Fruit fly (Drosophila melanogaster) S2 (cell line): ENCODE results near the gene sim.

ENCODE experiments used
- CG8478 ChIP-seq: fragments of >200 bp; optimal IDR thresholded peaks from 2 replicates; lab custom pipeline; 2018
- CTCF ChIP-seq, 2 experiments: fragments of >200 bp; optimal IDR thresholded peaks; 2 replicates each; lab custom pipeline; 2018

sim gene

DNA sequence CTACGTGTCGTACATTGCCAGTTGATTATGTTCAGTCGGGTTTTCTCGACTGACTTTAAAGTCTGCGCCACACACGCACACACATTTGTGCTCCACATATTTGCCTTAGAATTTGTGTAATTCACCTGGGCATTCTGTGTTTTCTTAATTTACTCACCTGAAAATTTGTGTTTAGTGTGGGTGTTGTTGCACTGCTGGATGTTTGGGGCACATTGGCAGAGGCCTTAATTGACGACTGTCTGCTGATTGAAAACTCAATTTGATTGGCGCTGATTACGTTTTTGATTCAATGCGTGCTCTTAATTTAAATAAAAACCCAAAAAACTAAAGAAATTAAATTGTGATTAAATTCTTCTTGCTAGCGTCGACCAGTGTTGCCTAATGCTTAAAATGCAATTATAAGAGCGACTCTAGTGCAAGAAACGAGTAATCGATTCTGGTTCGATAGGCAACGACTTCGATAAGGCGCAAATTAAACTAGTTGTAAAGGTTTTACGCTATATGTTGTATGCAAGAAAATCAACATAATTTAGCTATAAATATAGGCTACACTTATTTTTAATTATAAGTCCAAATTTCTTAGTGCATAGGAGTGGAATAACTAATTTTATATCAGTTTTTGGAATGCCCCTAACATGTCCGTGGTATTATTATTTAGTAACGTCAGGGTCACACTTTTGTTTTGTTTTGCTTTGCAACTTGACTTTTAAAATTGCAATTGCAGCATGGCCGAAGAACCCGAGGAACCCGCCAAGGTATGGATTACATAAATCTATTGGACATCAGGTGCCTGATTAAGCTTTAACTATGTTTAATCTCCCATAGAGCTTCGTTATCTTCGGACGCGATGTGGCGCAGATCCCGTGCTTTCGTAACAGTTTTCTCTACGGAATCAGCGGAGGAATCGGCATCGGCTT lies 27.0 kb upstream of the sim start, which contains the start of the genes CG46281 and CG46280:
CG46281 (minus strand) TSS at position 51 of the 917 bp plus-strand sequence.
CG46280 (minus strand) TSS at position 403 of the 917 bp plus-strand sequence.
- TF ChIP-seq CG8478 (lab: Kevin White, UChicago) (no peak), CTCF (optimal IDR thresholded peaks at IDR 0.05; lab: Kevin White, UChicago) (no peak)

dm6 chr3R:13032323-13032722 lies 25.2 kb upstream of the sim start, which contains the start of gene ry:
Gene ry, plus strand, starts transcription at chr3R:13032528.
- no peak for TF ChIP-seq CG8478 (lab: Kevin White, UChicago)
- no peak for TF ChIP-seq CTCF (optimal IDR thresholded peaks at IDR 0.05; lab: Kevin White, UChicago)

DNA sequence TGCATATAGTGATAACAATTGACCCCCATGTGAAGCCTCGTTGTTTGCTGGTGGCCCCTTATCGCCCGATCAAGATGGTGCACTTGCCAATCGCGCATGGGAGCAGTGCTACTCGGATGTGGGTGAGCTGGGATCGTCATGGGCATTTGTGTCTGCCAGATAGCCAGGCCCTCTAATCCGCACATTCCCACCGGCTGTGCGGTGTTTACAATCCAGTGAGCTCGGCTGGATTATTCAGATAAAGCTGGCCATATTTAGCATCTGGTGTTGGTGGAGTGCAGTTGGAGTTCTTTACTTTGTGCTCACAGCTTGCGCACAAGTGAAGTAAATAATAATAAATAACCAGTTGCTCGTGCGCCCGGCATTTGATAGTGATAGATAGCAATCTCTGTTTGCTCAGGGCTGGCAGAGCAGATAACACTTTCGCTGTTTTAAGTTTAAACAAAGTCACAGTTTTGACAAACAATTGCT lies 24.5 kb upstream of the sim start:
- TF ChIP-seq CG8478 (lab: Kevin White, UChicago) (no peak), CTCF (optimal IDR thresholded peaks at IDR 0.05; lab: Kevin White, UChicago) (no peak)

DNA sequence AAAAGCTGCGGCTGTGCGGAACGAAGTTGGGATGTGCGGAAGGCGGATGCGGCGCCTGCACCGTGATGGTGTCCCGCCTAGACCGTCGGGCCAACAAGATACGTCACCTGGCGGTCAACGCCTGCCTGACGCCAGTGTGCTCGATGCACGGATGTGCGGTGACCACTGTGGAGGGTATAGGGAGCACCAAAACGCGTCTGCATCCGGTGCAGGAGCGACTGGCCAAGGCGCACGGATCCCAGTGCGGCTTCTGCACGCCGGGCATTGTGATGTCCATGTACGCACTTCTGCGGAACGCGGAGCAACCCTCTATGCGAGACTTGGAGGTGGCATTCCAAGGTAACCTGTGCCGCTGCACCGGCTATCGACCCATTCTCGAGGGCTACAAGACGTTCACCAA lies 23.9 kb upstream of the sim start:
- TF ChIP-seq CTCF (optimal IDR thresholded peaks at IDR 0.05; lab: Kevin White, UChicago): no peak
- no peak for TF ChIP-seq CG8478 (lab: Kevin White, UChicago)

dm6 chr3R:13036064-13036463 lies 21.5 kb upstream of the sim start:
- TF ChIP-seq CTCF (optimal IDR thresholded peaks at IDR 0.05; lab: Kevin White, UChicago) (no peak), CG8478 (lab: Kevin White, UChicago) (no peak)

dm6 chr3R:13038075-13038474 lies 19.5 kb upstream of the sim start, which contains the start of gene CG11668:
Gene CG11668, plus strand, starts transcription at chr3R:13038375.
- TF ChIP-seq CTCF (optimal IDR thresholded peaks at IDR 0.05; lab: Kevin White, UChicago) (no peak), CG8478 (lab: Kevin White, UChicago) (no peak)

- TF ChIP-seq CTCF (optimal IDR thresholded peaks at IDR 0.05; lab: Kevin White, UChicago) (no peak), CG8478 (lab: Kevin White, UChicago) (no peak)
These were observed 18.4 kb upstream of the sim start for dm6 chr3R:13039037-13039583.

DNA sequence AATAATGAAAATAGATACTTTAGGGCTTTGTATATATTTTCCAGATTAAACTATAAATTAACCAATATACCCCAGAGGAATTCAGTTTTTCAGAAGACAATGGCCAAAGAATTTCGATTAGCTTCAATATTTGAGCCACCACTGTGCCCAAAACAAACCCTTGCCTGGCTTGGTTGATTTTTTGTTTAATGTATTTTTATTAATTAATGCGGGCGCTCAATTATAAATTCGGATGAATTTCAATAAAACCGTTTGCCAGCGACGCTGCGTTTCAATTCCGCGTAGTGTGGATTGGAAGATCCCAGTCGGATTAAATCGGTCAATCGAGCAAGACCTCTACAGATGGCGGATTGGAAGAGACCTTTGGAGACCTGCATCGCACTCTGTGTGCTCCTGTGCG lies 15.8 kb upstream of the sim start, which contains the start of gene CG11670:
CG11670 (plus strand) TSS at position 301 of the 400 bp plus-strand sequence.
- TF ChIP-seq CTCF (optimal IDR thresholded peaks at IDR 0.05; lab: Kevin White, UChicago) (no peak), CG8478 (lab: Kevin White, UChicago) (no peak)

- TF ChIP-seq CG8478 (lab: Kevin White, UChicago): no peak
- no peak for TF ChIP-seq CTCF (optimal IDR thresholded peaks at IDR 0.05; lab: Kevin White, UChicago)
These were observed 15.1 kb upstream of the sim start, which contains the start of gene snk for dm6 chr3R:13042258-13043032. Gene snk, minus strand, starts transcription at chr3R:13042770.

DNA sequence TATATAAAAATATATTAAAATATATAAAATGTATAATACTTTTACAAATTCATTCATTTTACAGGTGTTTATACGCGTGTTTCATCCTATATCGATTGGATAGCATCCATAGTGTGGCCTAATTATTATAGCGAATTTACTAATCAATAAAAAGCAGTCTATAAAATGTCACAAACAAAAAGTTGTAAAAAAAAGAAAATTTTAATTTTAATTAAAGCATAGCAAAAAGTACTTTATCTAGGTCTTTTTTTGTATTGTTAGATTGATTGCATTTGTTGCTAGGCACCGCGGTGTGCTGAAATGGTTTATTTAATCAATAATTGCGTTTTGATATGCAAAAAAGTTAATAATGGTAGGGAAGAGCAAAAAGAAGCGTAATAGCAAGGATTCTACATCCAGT lies 13.7 kb upstream of the sim start, which contains the start of gene CG45122:
CG45122 (plus strand) TSS at position 301 of the 400 bp plus-strand sequence.
- TF ChIP-seq CG8478 (lab: Kevin White, UChicago) (no peak), CTCF (optimal IDR thresholded peaks at IDR 0.05; lab: Kevin White, UChicago) (no peak)

- no peak for TF ChIP-seq CG8478 (lab: Kevin White, UChicago)
- TF ChIP-seq CTCF (optimal IDR thresholded peaks at IDR 0.05; lab: Kevin White, UChicago): no peak
These were observed 13.1 kb upstream of the sim start, which contains the start of gene Hsc70-2 for dm6 chr3R:13044459-13044858. Gene Hsc70-2, plus strand, starts transcription at chr3R:13044759.

DNA sequence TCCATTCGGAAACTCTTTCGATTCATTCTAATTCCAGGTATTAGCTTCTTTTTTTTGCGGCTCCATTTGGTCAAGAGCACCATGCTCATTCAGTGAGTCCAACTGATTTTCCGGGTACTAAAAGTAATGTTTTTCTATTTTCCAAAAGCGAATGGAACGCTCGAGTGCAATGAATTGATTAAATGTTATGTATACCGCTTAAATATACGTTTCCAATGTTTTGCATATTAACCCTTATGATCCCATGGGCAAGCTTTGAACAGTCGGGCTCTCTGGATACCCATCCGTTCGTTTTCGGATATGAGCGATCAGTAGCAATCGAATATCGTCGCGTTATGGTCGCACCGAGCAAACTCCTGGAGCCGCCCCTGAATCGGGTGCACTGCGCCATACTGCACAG lies 10.1 kb upstream of the sim start, which contains the start of gene CG31157:
CG31157 (plus strand) TSS at position 301 of the 400 bp plus-strand sequence.
- TF ChIP-seq CG8478 (lab: Kevin White, UChicago) (no peak), CTCF (optimal IDR thresholded peaks at IDR 0.05; lab: Kevin White, UChicago) (no peak)

- TF ChIP-seq CG8478 (lab: Kevin White, UChicago) (no peak), CTCF (optimal IDR thresholded peaks at IDR 0.05; lab: Kevin White, UChicago) (no peak)
These were observed 6.2 kb upstream of the sim start, which contains the start of gene CG7966 for dm6 chr3R:13051298-13051723. Gene CG7966, minus strand, starts transcription at chr3R:13051453.
